Worm (Caenorhabditis elegans) whole organism, young adult: Measurements from ENCODE around the gene Y59A8B.25.

Source experiments
- B0336.3 ChIP-seq: fragments of 200-800 bp; sonication (Bioruptor generic); IDR thresholded peaks from 2 replicates; pipeline ENCODE4 v1.3.6; 2022; ENCODE audit warnings: missing genetic modification characterization, missing compliant biosample characterization
- C06A6.2 ChIP-seq: fragments of 200-800 bp; sonication (Bioruptor generic); conservative IDR thresholded peaks from 2 replicates; pipeline ENCODE4 v1.3.6; 2022; ENCODE audit warnings: missing genetic modification characterization, missing compliant biosample characterization
- D2030.7 ChIP-seq: fragments of 200-800 bp; sonication (Bioruptor generic); IDR thresholded peaks from 2 replicates; pipeline ENCODE4 v1.3.6; 2022; ENCODE audit warnings: missing genetic modification reagents, missing genetic modification characterization, missing compliant biosample characterization
- F39B2.1 ChIP-seq: fragments of 200-800 bp; sonication (Bioruptor generic); IDR thresholded peaks from 2 replicates; pipeline ENCODE4 v1.3.6; 2022; ENCODE audit warnings: missing genetic modification reagents, missing genetic modification characterization, missing compliant biosample characterization
- F52B5.7 ChIP-seq: sonication (generic microtip); optimal IDR thresholded peaks from 2 replicates; lab custom pipeline; 2016; ENCODE audit warnings: mild to moderate bottlenecking, missing genetic modification characterization, missing compliant biosample characterization
- F57C9.4 ChIP-seq: sonication (generic microtip); optimal IDR thresholded peaks from 2 replicates; lab custom pipeline; 2017; ENCODE audit warnings: mild to moderate bottlenecking, missing genetic modification characterization, missing compliant biosample characterization
- K11D2.4 ChIP-seq: fragments of 200-800 bp; sonication (Bioruptor generic); IDR thresholded peaks from 2 replicates; pipeline ENCODE4 v1.3.6; 2022; ENCODE audit warnings: missing genetic modification reagents, missing genetic modification characterization, missing compliant biosample characterization
- K12H6.12 ChIP-seq: fragments of 200-800 bp; sonication (Bioruptor generic); optimal IDR thresholded peaks from 2 replicates; lab custom pipeline; 2018; ENCODE audit warnings: mild to moderate bottlenecking, missing genetic modification characterization, missing compliant biosample characterization
- T26A5.8 ChIP-seq: sonication (generic microtip); optimal IDR thresholded peaks from 2 replicates; lab custom pipeline; 2016; ENCODE audit warnings: missing genetic modification characterization, missing compliant biosample characterization
- ZK185.1 ChIP-seq: sonication (generic microtip); optimal IDR thresholded peaks from 2 replicates; lab custom pipeline; 2016; ENCODE audit warnings: mild to moderate bottlenecking, missing genetic modification characterization, missing compliant biosample characterization; ENCODE audit not compliant: poor library complexity, severe bottlenecking
- ama-1 ChIP-seq, 3 experiments: fragments of 150-350 bp in 1 of 3; sonication (generic microtip) in 2 of 3; optimal IDR thresholded peaks; 2 replicates each; lab custom pipeline; 2014 to 2018; ENCODE audit warnings: missing biosample characterization in 2 of 3, missing genetic modification characterization in 2 of 3, missing genetic modification reagents in 2 of 3
- atf-7 ChIP-seq: sonication (generic microtip); optimal IDR thresholded peaks from 2 replicates; lab custom pipeline; 2017; ENCODE audit warnings: mild to moderate bottlenecking, missing genetic modification characterization, missing compliant biosample characterization
- attf-5 ChIP-seq: fragments of 200-800 bp; sonication (Bioruptor generic); optimal IDR thresholded peaks from 2 replicates; lab custom pipeline; 2018; ENCODE audit warnings: mild to moderate bottlenecking, missing genetic modification characterization, missing compliant biosample characterization
- bed-2 ChIP-seq: fragments of 200-800 bp; sonication (Bioruptor generic); IDR thresholded peaks from 2 replicates; pipeline ENCODE4 v1.3.6; 2022; ENCODE audit warnings: missing genetic modification reagents, missing genetic modification characterization, missing compliant biosample characterization
- cebp-1 ChIP-seq, 2 experiments: fragments of 200-800 bp in 1 of 2; sonication (Bioruptor generic) in 1 of 2; sonication (generic microtip) in 1 of 2; IDR thresholded peaks in 1 of 2; optimal IDR thresholded peaks in 1 of 2; 2 replicates each; pipeline versions ENCODE4 v1.3.6 to Lab custom; 2017 to 2022; ENCODE audit warnings: missing compliant biosample characterization in 2 of 2, missing genetic modification characterization in 2 of 2, mild to moderate bottlenecking in 1 of 2, missing genetic modification reagents in 1 of 2, moderate library complexity in 1 of 2
- ceh-27 ChIP-seq: fragments of 200-800 bp; sonication (Bioruptor generic); optimal IDR thresholded peaks from 2 replicates; lab custom pipeline; 2018; ENCODE audit warnings: mild to moderate bottlenecking, missing genetic modification characterization, moderate library complexity, missing compliant biosample characterization
- efl-1 ChIP-seq: fragments of 150-350 bp; optimal IDR thresholded peaks from 2 replicates; lab custom pipeline; 2014; ENCODE audit warnings: missing biosample characterization, missing genetic modification reagents, missing genetic modification characterization
- egl-18 ChIP-seq: fragments of 200-800 bp; sonication (Bioruptor generic); IDR thresholded peaks from 2 replicates; pipeline ENCODE4 v1.3.6; 2022; ENCODE audit warnings: missing genetic modification reagents, missing genetic modification characterization, missing compliant biosample characterization
- egrh-3 ChIP-seq: fragments of 200-800 bp; sonication (Bioruptor generic); IDR thresholded peaks from 2 replicates; pipeline ENCODE4 v1.3.6; 2022; ENCODE audit warnings: missing genetic modification reagents, missing genetic modification characterization, missing compliant biosample characterization
- ekl-4 ChIP-seq: fragments of 200-800 bp; sonication (Bioruptor generic); IDR thresholded peaks from 2 replicates; pipeline ENCODE4 v1.3.6; 2022; ENCODE audit warnings: missing genetic modification reagents, missing genetic modification characterization, missing compliant biosample characterization
- him-1 ChIP-seq: sonication (generic microtip); optimal IDR thresholded peaks from 2 replicates; lab custom pipeline; 2016; ENCODE audit warnings: missing genotype, missing genetic modification reagents, missing genetic modification characterization, missing compliant biosample characterization
- hmg-1.2 ChIP-seq: fragments of 200-800 bp; sonication (Bioruptor generic); IDR thresholded peaks from 2 replicates; pipeline ENCODE4 v1.3.6; 2022; ENCODE audit warnings: missing genetic modification reagents, missing genetic modification characterization, missing compliant biosample characterization
- lin-35 ChIP-seq, 3 experiments: fragments of 150-350 bp in 2 of 3; sonication (generic microtip) in 1 of 3; optimal IDR thresholded peaks; 2 replicates each; lab custom pipeline; 2014 to 2018; ENCODE audit warnings: missing biosample characterization in 3 of 3, missing genetic modification characterization in 3 of 3, missing genetic modification reagents in 3 of 3
- lin-40 ChIP-seq: sonication (generic microtip); optimal IDR thresholded peaks from 2 replicates; lab custom pipeline; 2016; ENCODE audit warnings: missing genetic modification characterization, mild to moderate bottlenecking, missing compliant biosample characterization, missing genotype, missing genetic modification reagents
- lin-54 ChIP-seq: fragments of 200-800 bp; sonication (Bioruptor generic); optimal IDR thresholded peaks from 2 replicates; lab custom pipeline; 2018; ENCODE audit warnings: mild to moderate bottlenecking, missing genetic modification characterization, missing compliant biosample characterization
- lsl-1 ChIP-seq: fragments of 200-800 bp; sonication (Bioruptor generic); optimal IDR thresholded peaks from 2 replicates; lab custom pipeline; 2018; ENCODE audit warnings: mild to moderate bottlenecking, missing genetic modification characterization, moderate library complexity, missing compliant biosample characterization
- madf-10 ChIP-seq: sonication (generic microtip); optimal IDR thresholded peaks from 2 replicates; lab custom pipeline; 2016; ENCODE audit warnings: mild to moderate bottlenecking, missing genetic modification characterization, missing compliant biosample characterization
- madf-6 ChIP-seq: fragments of 200-800 bp; sonication (Bioruptor generic); IDR thresholded peaks from 2 replicates; pipeline ENCODE4 v1.3.6; 2022; ENCODE audit warnings: missing genetic modification reagents, missing genetic modification characterization, missing compliant biosample characterization
- mcd-1 ChIP-seq: fragments of 200-800 bp; sonication (Bioruptor generic); IDR thresholded peaks from 2 replicates; pipeline ENCODE4 v1.3.6; 2022; ENCODE audit warnings: missing genetic modification reagents, missing genetic modification characterization, missing compliant biosample characterization
- mes-4 ChIP-seq: sonication (generic microtip); optimal IDR thresholded peaks from 2 replicates; lab custom pipeline; 2016; ENCODE audit warnings: missing genotype, missing genetic modification characterization, missing compliant biosample characterization
- nfyb-1 ChIP-seq: fragments of 200-800 bp; sonication (Bioruptor generic); IDR thresholded peaks from 2 replicates; pipeline ENCODE4 v1.3.6; 2022; ENCODE audit warnings: missing genetic modification reagents, missing genetic modification characterization, missing compliant biosample characterization
- nhr-120 ChIP-seq: fragments of 200-800 bp; sonication (Bioruptor generic); IDR thresholded peaks from 2 replicates; pipeline ENCODE4 v1.3.6; 2022; ENCODE audit warnings: missing genetic modification characterization, missing compliant biosample characterization
- nhr-80 ChIP-seq: sonication (generic microtip); optimal IDR thresholded peaks from 2 replicates; lab custom pipeline; 2016; ENCODE audit warnings: missing genetic modification characterization, missing compliant biosample characterization
- pbrm-1 ChIP-seq: fragments of 200-800 bp; sonication (Bioruptor generic); IDR thresholded peaks from 2 replicates; pipeline ENCODE4 v1.3.6; 2022; ENCODE audit warnings: missing genetic modification reagents, missing genetic modification characterization, missing compliant biosample characterization
- rcor-1 ChIP-seq: fragments of 200-800 bp; sonication (Bioruptor generic); IDR thresholded peaks from 2 replicates; pipeline ENCODE4 v1.3.6; 2022; ENCODE audit warnings: missing genetic modification reagents, missing genetic modification characterization, missing compliant biosample characterization
- rpc-1 ChIP-seq, 2 experiments: fragments of 150-350 bp in 1 of 2; sonication (generic microtip) in 1 of 2; optimal IDR thresholded peaks; 2 replicates each; lab custom pipeline; 2014 to 2018; ENCODE audit warnings: missing biosample characterization in 1 of 2, missing genetic modification characterization in 1 of 2, missing genetic modification reagents in 1 of 2, missing genotype in 1 of 2
- sdz-38 ChIP-seq: sonication (generic microtip); optimal IDR thresholded peaks from 2 replicates; lab custom pipeline; 2016; ENCODE audit warnings: missing genotype, missing genetic modification characterization, missing compliant biosample characterization
- snpc-4 ChIP-seq, 5 experiments: fragments of 150-350 bp in 1 of 5; sonication (generic microtip) in 4 of 5; optimal IDR thresholded peaks; 2 replicates each; lab custom pipeline; 2014 to 2018; ENCODE audit warnings: missing genetic modification characterization in 5 of 5, missing biosample characterization in 3 of 5, antibody characterized with exemption in 2 of 5, mild to moderate bottlenecking in 2 of 5, missing compliant biosample characterization in 2 of 5, missing genotype in 2 of 5, moderate library complexity in 2 of 5, missing genetic modification reagents in 1 of 5
- sptf-2 ChIP-seq: fragments of 200-800 bp; sonication (Bioruptor generic); optimal IDR thresholded peaks from 2 replicates; lab custom pipeline; 2018; ENCODE audit warnings: mild to moderate bottlenecking, missing genetic modification characterization, missing compliant biosample characterization
- tbp1 ChIP-seq: fragments of 200-800 bp; sonication (Bioruptor generic); optimal IDR thresholded peaks from 2 replicates; lab custom pipeline; 2018; ENCODE audit warnings: mild to moderate bottlenecking, missing genetic modification characterization, missing compliant biosample characterization
- tlf-1 ChIP-seq: fragments of 200-800 bp; sonication (Bioruptor generic); optimal IDR thresholded peaks from 2 replicates; lab custom pipeline; 2018; ENCODE audit warnings: mild to moderate bottlenecking, missing genetic modification characterization, missing compliant biosample characterization

Y59A8B.25 gene

ce11 chrV:18085150-18085833 is 30.1 kb upstream of the Y59A8B.25 start, which contains the start of gene fbxa-106 (continued):
- TF ChIP-seq tlf-1 (GFP tag; lab: Kevin White, UChicago) (no peak), C06A6.2 (GFP tag; lab: Robert Waterston, UW) (no peak), egl-18 (GFP tag; lab: Robert Waterston, UW) (0 out of 2 replicates have a peak, but pooled peaks have one; percentile 14), ama-1 (optimal IDR thresholded peaks at IDR 0.05; lab: Kevin White, UChicago) (no peak), ama-1 (GFP tag; optimal IDR thresholded peaks at IDR 0.05; lab: Kevin White, UChicago) (no peak), F52B5.7 (tag; lab: Kevin White, UChicago) (no peak), tbp1 (peak; percentile 56), madf-10 (tag; lab: Kevin White, UChicago) (no peak), sptf-2 (no peak), F39B2.1 (GFP tag; lab: Robert Waterston, UW) (no peak), D2030.7 (peak; percentile 61), rpc-1 (optimal IDR thresholded peaks at IDR 0.05; lab: Kevin White, UChicago) (no peak), rpc-1 (tag; optimal IDR thresholded peaks at IDR 0.05; lab: Kevin White, UChicago) (no peak), him-1 (tag; lab: Kevin White, UChicago) (no peak), bed-2 (GFP tag; lab: Robert Waterston, UW) (no peak), lsl-1 (GFP tag; lab: Kevin White, UChicago) (peak; percentile 81), K12H6.12 (tag; lab: Kevin White, UChicago) (no peak)

- TF ChIP-seq atf-7 (tag; lab: Kevin White, UChicago) (no peak), lsl-1 (GFP tag; lab: Kevin White, UChicago) (peak; percentile 78)
Observed at ce11 chrV:18081857-18082256, 26.7 kb upstream of the Y59A8B.25 start, which contains the start of gene nova-1. Gene nova-1, minus strand, starts transcription at chrV:18081957.

DNA sequence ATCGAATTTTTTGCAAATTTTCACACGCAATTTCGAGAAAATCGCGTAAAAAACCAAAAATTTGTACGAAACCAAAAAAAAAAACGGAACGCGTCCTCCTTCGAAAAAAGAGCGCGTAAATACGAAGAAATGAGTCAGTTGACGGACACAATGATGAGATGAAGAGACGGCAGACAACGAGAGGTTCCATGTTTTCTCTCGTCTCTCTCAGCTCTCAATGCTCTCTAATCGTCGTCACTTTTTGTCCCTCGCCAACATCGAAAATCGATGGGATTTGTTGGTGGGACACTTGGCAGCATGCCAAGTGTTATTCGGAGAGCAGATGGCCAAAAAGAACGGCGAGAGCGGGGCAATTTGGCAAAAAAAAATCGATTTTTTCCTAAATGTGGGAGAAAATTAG is 24.0 kb upstream of the Y59A8B.25 start:
- no peak for TF ChIP-seq nhr-120
- peak; percentile 45; the same call in 1 of the 2 replicates for TF ChIP-seq ekl-4
- 0 out of 2 replicates have a peak, but pooled peaks have one; percentile 37 for TF ChIP-seq B0336.3 (GFP tag; lab: Robert Waterston, UW)
- no peak for TF ChIP-seq snpc-4 (GFP tag; optimal IDR thresholded peaks at IDR 0.05; lab: Kevin White, UChicago)
- peak in 2 of 4 experiments; percentile 67 to 68 for TF ChIP-seq snpc-4 (tag; optimal IDR thresholded peaks at IDR 0.05; lab: Kevin White, UChicago)
- TF ChIP-seq mcd-1 (GFP tag; lab: Robert Waterston, UW) = peak; percentile 77
- peak; percentile 26 for TF ChIP-seq ceh-27 (GFP tag; lab: Kevin White, UChicago)
- TF ChIP-seq F57C9.4 = no peak
- TF ChIP-seq C06A6.2 (GFP tag; lab: Robert Waterston, UW) = no peak
- peak; percentile 98 for TF ChIP-seq hmg-1.2 (GFP tag; lab: Robert Waterston, UW)
- TF ChIP-seq lin-54 (GFP tag; lab: Kevin White, UChicago) = peak; percentile 42
- no peak for TF ChIP-seq mes-4 (tag; lab: Kevin White, UChicago)
- TF ChIP-seq sdz-38 (tag; lab: Kevin White, UChicago) = no peak
- TF ChIP-seq D2030.7 = peak; percentile 41; the same call in 1 of the 2 replicates
- peak; percentile 76 for TF ChIP-seq lin-40
- TF ChIP-seq egrh-3 (GFP tag; lab: Robert Waterston, UW) = no peak
- peak; percentile 61 for TF ChIP-seq nfyb-1 (GFP tag; lab: Robert Waterston, UW)
- TF ChIP-seq madf-6 (GFP tag; lab: Robert Waterston, UW) = peak; percentile 43; the same call in 1 of the 2 replicates
- TF ChIP-seq cebp-1 (GFP tag; IDR thresholded peaks at IDR 0.05; lab: Robert Waterston, UW) = no peak
- TF ChIP-seq cebp-1 (tag; optimal IDR thresholded peaks at IDR 0.05; lab: Kevin White, UChicago) = peak; percentile 58
- TF ChIP-seq nhr-80 (tag; lab: Kevin White, UChicago) = peak; percentile 21
- TF ChIP-seq efl-1 (GFP tag; lab: Kevin White, UChicago) = peak; percentile 36
- TF ChIP-seq K11D2.4 (GFP tag; lab: Robert Waterston, UW) = peak; percentile 64; the same call in 1 of the 2 replicates
- TF ChIP-seq pbrm-1 (GFP tag; lab: Robert Waterston, UW) = peak; percentile 58; the same call in 1 of the 2 replicates
- TF ChIP-seq lin-35 (GFP tag; optimal IDR thresholded peaks at IDR 0.05; lab: Kevin White, UChicago) = peak in 2 of 3 experiments; percentile 45 to 76
- peak; percentile 67 for TF ChIP-seq attf-5 (GFP tag; lab: Kevin White, UChicago)
- peak; percentile 13 for TF ChIP-seq tbp1
- no peak for TF ChIP-seq T26A5.8 (tag; lab: Kevin White, UChicago)
- TF ChIP-seq K12H6.12 (tag; lab: Kevin White, UChicago) = peak; percentile 63
- peak; percentile 50 for TF ChIP-seq ZK185.1 (tag; lab: Kevin White, UChicago)
- peak; percentile 23; the same call in 1 of the 2 replicates for TF ChIP-seq rcor-1 (GFP tag; lab: Robert Waterston, UW)
- TF ChIP-seq lsl-1 (GFP tag; lab: Kevin White, UChicago) = peak; percentile 9
